Worm (Caenorhabditis elegans): ENCODE measurements around the gene str-165.
"Not testable (repeated sequence)": the region's sequence is repeated elsewhere in the genome, so short reads cannot be mapped to it uniquely, and the experiment has no call there.

DNA sequence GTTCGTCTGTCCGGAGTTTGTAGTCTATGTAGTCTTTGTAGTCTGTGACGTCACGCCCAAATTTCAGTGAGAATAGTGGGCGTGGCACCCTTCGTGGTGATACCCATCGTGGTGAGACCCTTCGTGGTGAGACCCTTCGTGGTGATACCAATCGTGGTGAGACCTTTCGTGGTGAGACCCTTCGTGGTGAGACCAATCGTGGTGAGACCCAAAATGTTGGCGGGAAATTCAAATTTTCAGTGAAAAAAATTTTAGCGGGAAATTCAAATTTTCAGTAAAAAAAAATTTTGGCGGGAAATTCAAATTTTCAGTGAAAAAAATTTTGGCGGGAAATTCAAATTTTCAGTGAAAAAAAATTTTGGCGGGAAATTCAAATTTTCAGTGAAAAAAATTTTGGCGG is 51.3 kb downstream of the str-165 start:
- not testable (repeated sequence) for TF ChIP-seq F57C9.4 (tag; optimal IDR thresholded peaks at IDR 0.05); hlh-12 (tag; optimal IDR thresholded peaks at IDR 0.05); efl-1 (GFP tag; optimal IDR thresholded peaks at IDR 0.05); lin-40 (tag; optimal IDR thresholded peaks at IDR 0.05); F23B12.7 (tag; optimal IDR thresholded peaks at IDR 0.05; ENCODE audit: insufficient read depth); lin-35 (GFP tag; optimal IDR thresholded peaks at IDR 0.05); nfyb-1 (GFP tag; IDR thresholded peaks at IDR 0.05); hrde-1 (tag; optimal IDR thresholded peaks at IDR 0.05; ENCODE audit: borderline replicate concordance); ztf-3 (GFP tag; optimal IDR thresholded peaks at IDR 0.05); ama-1 (optimal IDR thresholded peaks at IDR 0.05); ama-1 (GFP tag; optimal IDR thresholded peaks at IDR 0.05); unc-130 (GFP tag; optimal IDR thresholded peaks at IDR 0.05); hmg-1.2 (GFP tag; IDR thresholded peaks at IDR 0.05); pha-4 (tag; optimal IDR thresholded peaks at IDR 0.05); unc-62 (GFP tag; optimal IDR thresholded peaks at IDR 0.05)
